Fruit fly (Drosophila melanogaster) S2 (cell line): ENCODE results near the gene Der-1.
A peak's percentile ranks its signal among the peaks of the same experiment; 100 is the strongest.

ENCODE experiments used
- CG8478 ChIP-seq: fragments of >200 bp; optimal IDR thresholded peaks from 2 replicates; lab custom pipeline; 2018
- CTCF ChIP-seq, 2 experiments: fragments of >200 bp; optimal IDR thresholded peaks; 2 replicates each; lab custom pipeline; 2018

Der-1 gene

DNA sequence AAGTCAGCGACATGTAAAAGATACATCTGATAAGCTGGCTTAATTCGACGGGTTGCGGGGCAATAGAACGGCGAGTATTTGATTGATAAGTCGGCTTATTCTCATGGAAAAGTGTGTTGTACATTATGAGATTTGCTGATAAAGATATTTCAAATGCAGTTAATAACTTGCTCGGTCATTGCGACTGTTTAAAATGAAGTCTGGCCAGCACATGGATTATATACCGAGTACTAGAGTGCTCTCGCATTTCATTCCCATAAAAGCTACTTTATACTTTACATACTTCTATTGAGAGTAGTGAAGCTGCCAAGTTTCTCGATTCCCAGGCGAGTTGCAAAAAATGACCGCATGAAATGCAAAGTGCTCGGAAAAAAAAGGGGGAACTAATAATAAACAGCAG, 5.9 kb upstream of the Der-1 start:
- TF ChIP-seq CG8478 (lab: Kevin White, UChicago) = no peak
- no peak for TF ChIP-seq CTCF (optimal IDR thresholded peaks at IDR 0.05; lab: Kevin White, UChicago)

DNA sequence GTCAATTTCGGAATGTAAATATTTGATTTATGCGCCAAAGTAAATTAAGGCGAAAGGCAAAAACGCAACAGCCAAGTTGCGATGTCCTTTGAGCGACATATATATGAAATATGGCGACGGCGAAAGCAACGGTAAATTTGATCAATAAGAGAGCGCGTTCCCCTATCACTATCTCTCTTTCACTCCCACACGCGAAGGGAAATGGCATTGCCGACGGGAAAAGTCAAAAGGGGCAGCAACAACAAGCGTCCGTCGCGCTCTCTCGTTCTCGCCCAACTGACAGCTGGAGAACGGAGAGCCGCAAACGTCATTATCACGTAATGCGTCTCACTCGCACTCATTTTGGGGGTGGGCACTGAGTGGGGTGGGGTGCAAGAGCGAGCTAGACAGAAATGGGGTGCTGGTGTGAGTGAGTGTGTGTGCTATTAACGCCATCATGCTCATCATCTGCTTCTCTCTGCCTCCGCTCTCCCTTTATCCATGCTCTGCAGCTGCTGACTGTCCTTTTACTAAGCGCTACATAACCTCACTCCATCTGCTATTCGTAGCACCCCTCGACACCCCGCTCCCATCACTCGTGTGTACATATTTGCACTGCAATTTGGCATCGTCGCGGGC, 3.3 kb upstream of the Der-1 start, which contains the start of gene erm:
Gene erm, minus strand, starts transcription at position 51 of the 618 bp plus-strand sequence.
- TF ChIP-seq CTCF (optimal IDR thresholded peaks at IDR 0.05; lab: Kevin White, UChicago) (no peak), CG8478 (lab: Kevin White, UChicago) (peak; percentile 10)

DNA sequence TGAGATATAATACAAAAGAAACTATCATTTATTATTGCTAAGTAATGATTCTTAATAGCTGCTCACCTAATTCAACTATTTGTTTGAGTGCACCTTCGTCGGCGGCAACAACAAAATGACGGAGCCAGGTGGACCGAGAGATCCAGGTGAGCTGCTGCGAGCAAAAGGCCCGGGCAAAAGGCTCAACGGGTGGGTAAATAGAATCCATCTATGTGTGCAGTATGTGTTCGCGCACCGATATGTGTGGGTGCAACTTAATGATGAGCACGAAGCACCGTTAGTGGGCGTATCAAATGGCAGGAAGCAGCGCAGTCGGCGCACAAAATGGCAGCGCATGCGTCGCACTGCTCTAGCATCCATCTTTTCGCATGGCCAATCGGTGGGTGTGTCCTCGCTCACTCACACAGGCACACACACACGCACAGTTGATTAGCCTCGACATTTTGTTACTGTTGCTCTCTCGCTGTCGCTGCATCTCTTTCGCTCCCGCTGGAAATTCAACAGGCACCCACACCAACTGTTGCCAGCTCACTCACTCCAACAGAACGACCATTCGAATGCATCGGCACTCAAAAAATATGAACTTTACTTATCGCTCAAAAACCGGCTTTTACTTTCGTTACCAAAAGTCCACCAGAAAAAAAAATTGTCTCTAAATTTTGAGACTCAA, 1.2 kb upstream of the Der-1 start:
- TF ChIP-seq CTCF (optimal IDR thresholded peaks at IDR 0.05; lab: Kevin White, UChicago) = peak; percentile 27 to 49
- peak; percentile 49 for TF ChIP-seq CG8478 (lab: Kevin White, UChicago)

DNA sequence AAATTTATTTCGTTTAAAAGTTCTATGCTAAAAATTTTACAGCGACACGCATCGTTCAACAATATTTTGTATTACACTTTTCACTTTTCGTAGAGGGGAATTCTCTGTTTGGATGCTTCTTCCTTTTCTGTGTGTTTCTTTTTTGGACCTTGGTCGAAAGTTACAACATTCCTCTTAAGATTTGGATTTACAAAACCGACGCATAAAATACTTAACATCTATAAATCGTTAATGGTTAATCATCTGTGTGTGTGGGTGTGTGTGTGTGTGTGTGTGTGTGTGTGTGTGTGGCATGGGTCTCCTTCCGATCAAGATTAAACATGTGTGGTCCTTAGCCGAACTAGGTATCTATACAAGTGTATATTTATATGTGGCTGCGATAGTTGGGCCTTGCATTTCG, 1.7 kb downstream of the Der-1 start:
- TF ChIP-seq CG8478 (lab: Kevin White, UChicago) = no peak
- no peak for TF ChIP-seq CTCF (optimal IDR thresholded peaks at IDR 0.05; lab: Kevin White, UChicago)

DNA sequence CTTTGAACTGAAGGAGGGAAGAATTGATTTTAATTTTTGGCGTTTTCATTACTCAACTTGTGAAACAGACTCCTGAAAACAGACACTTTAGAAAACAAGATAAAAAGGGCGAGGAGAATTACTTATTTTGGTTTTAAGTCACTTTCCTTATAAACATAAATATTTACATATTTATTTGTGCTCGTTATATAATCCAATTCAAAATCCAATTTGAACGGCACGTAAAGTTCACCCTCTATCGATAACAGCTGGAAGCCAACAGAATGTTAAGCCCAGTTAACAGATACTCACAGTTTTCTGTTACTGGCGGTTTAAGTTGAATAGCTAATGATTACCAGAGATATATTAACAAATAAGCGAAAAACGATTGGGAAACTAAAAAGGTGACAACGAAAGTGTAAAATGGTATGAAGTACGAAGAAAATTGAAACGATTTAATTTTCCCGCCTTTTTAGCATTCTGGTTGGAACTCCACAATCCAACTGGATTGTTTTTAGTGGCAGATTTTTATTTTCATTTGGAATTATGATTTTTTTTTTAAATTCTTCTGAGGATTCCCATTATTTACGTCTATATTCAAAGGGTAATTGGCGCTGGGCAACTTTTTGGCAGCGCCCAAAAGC, 5.5 kb downstream of the Der-1 start:
- TF ChIP-seq CG8478 (lab: Kevin White, UChicago) (no peak), CTCF (optimal IDR thresholded peaks at IDR 0.05; lab: Kevin White, UChicago) (no peak)

DNA sequence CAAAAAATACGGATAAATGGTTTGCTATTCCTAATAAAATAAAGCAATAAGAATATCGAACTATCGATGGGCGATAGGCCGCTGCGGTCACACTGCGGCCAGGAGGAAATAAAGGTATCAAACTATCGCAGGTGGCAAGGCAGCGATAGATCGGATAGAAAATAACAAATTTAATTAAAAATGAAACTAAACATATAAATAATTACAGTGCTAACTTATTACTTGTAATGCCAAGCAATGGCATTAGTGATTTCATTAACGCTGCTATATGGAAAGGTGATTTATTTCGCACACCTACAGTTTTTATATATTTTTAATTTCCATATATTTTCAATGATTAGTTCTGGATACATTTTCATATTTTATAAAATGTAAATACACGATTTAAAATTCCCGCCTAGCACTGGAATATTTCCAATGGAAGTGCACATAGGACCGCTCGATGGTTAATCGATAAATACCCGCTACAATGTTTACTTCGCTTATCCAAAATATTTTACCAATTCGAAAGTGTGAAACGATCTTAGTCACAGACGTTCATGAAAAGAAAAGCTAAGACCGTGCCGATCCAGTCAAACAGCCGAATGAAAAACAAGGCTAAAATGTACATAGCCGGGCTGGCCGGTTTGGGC, 7.1 kb downstream of the Der-1 start, which contains the start of the genes CG15356 and CG15362:
Gene CG15356, minus strand, starts transcription at position 48 of the 632 bp plus-strand sequence.
Gene CG15362, plus strand, starts transcription at position 469 of the 632 bp plus-strand sequence.
- TF ChIP-seq CTCF (optimal IDR thresholded peaks at IDR 0.05; lab: Kevin White, UChicago) = no peak
- TF ChIP-seq CG8478 (lab: Kevin White, UChicago) = no peak

DNA sequence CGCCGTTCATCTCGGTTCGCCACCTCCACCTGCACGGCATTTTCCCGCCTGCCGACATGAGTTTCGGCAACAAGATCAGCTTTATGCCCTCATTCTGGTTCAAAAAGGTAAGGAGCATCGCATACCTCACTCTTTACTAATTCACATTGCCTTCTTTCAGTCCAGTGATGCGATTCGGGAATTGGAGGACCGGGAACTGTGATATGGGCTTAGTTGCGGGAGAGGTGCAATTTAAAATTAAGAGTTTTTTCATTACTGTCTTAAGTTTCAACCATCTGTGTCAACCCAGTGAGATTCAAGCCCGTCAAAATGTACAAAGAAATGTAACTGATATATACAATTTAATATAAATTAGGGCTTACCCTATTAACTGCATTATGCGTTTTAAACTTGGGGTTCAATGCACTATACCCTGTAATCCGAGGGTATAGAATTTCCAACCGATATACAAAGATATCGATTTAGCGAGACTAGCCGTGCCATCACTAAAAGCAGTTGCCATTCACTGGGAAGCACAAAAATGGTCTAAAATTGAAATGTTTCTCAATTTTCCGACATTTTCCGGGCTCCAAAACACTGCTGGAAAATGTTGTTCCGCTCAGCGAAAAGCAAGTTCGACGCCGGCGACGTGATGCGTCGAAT, 8.1 kb downstream of the Der-1 start, which contains the start of gene CG7289:
Gene CG7289, plus strand, starts transcription at position 492 of the 642 bp plus-strand sequence.
- no peak for TF ChIP-seq CG8478 (lab: Kevin White, UChicago)
- no peak for TF ChIP-seq CTCF (optimal IDR thresholded peaks at IDR 0.05; lab: Kevin White, UChicago)

DNA sequence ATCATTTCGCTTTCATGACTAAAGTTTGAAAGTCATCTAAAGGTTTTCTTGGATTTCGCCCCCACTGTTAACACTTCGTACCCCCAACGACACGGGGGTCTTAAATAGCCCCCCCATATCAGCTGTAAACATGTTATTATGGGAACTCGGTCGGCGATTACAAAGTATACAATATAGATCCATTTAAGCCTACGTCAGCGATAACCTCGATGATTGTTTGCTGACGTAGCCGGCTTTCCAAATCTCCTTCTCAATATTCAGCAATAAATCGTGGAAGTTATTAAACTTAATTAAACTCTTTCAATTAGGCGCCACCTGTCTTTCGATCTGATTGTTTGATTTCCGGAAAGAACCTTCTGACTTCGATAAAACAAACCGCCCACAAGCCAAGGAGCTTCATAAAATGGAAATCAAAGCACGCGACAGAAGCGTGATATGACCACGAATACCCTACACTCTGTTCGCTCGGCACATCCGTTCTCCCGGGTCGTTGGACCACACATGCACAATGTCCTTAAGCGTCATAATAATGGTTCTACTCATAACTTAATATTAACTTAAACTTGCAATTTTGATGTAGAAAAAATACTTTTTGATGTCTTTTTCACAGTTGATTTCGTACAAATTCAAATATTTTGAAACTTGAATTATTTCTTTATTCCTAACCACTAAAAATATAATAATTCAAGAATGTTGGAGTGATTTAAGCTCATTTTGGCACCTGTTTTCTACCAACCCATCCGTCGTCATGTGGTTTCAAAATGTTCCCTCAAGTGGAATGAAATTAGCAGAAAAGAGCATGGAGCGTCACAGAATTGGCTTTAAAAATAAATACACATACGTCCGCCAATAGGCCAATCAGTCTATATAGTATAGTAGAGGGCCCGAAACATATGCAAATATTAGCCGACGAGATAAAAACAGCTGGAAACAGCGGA, 12.9 kb downstream of the Der-1 start:
- TF ChIP-seq CTCF (optimal IDR thresholded peaks at IDR 0.05; lab: Kevin White, UChicago) (no peak), CG8478 (lab: Kevin White, UChicago) (no peak)

DNA sequence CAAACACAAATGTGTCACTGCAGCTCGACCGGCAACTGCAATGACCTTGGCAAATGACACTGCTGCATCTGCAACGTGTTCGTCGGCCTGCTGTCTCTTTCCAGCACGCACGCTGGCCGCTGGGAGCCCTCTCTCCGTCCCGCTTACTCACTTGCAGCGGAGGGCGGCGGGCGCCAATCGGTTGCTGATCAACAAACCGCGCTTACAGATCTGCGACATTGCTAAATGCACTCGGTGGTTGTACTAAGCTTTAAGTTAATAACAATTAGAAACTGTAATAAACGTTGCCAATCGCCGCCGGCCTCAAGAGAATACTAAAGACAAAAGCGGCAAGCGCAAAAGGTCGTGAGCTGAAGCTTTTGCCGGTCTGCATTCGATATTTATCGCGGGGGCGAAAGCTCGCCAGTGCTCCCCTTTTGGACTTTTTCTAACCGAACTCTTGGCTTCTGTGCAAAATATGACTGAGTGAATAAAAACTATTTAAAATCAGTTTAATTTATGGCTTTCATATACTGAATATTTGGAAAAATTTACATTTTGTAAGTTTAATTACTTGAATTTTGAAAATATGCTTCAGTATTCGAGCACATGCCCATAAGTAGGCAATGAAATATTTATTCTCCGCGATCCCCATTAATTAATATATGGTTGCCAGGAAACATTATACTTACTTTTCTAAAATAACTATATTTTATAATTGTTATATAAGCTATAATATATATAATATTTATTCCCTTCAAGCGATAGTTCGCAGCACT, 13.9 kb downstream of the Der-1 start, which contains the start of gene Got2:
Gene Got2, minus strand, starts transcription at position 325 of the 758 bp plus-strand sequence.
- TF ChIP-seq CTCF (optimal IDR thresholded peaks at IDR 0.05; lab: Kevin White, UChicago) = no peak
- no peak for TF ChIP-seq CG8478 (lab: Kevin White, UChicago)

DNA sequence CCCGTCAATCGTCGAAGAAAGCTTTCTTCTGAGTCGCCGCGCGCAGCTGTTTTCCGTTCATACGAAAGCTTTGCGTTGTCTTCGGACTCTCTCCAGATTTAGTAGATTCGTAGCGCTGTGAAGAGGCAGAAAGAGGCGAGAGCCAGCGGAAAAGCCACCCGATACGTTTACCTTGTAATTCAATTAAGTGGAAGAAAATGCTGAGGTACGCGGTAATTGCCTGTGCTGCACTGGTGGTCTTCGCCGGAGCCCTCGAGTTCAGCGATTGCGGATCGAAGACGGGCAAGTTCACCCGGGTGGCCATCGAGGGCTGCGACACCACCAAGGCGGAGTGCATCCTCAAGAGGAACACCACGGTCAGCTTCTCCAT, 14.4 kb downstream of the Der-1 start, which contains the start of gene Npc2a:
Gene Npc2a, plus strand, starts transcription at position 99 of the 370 bp plus-strand sequence.
- TF ChIP-seq CG8478 (lab: Kevin White, UChicago) = no peak
- no peak for TF ChIP-seq CTCF (optimal IDR thresholded peaks at IDR 0.05; lab: Kevin White, UChicago)

DNA sequence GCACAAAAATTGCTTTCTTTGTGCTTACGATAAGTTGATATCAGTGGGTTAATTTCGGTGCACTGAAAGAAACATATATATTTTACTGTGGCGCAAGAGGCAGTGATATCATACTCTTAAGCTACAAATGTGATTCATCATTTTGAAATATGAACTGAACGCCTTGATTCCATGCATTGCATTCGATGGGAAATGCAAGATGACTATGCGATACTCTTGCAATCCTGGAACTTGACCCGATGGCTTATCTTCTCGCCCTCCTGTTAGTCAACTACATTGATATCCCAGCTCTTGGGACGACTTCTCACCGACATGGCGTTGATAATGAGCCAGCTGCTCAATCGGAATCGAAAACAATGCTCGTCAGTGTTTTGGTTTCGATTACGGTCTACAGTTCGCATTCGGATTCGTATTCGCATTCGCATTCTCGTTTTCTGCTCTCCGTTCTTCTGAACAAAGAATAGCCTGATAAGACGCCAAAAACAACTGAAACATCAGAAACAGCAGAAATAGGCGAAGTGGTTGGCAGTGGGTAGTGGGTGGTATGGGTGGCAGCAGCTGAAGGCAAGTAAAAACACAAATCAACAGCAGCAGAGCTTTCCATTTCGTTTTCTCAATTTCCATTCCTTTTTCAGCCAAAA, 15.6 kb downstream of the Der-1 start:
- no peak for TF ChIP-seq CG8478 (lab: Kevin White, UChicago)
- TF ChIP-seq CTCF (optimal IDR thresholded peaks at IDR 0.05; lab: Kevin White, UChicago) = no peak

DNA sequence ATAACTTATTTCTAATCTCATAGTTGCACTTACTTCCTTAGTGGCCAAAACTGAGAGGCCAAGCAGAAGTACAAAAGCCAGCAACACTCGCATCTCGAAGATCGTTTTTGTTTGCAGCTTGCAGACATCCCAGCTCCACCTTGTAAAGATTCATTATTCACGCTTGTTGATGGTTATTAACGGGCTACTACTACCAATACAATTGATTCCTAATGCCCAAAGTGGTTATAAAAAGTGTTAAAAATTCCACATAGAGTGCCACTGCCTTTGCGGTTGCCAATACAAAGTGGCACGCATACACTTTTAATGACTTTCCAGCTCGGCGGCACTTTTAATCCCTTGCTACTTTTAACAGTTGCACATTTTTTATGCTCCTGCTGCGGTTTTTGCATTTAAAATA, 18.3 kb downstream of the Der-1 start, which contains the start of gene Obp22a:
Gene Obp22a, minus strand, starts transcription at position 101 of the 400 bp plus-strand sequence.
- no peak for TF ChIP-seq CG8478 (lab: Kevin White, UChicago)
- no peak for TF ChIP-seq CTCF (optimal IDR thresholded peaks at IDR 0.05; lab: Kevin White, UChicago)
